Worm (Caenorhabditis elegans) whole organism, late embryonic: ENCODE results near the gene F45G2.7.
A peak's percentile ranks its signal among the peaks of the same experiment; 100 is the strongest.

Source experiments
- C38D4.7 ChIP-seq: fragments of 200-800 bp; sonication (Bioruptor generic); optimal IDR thresholded peaks from 2 replicates; lab custom pipeline; 2018; ENCODE audit warnings: mild to moderate bottlenecking, missing genetic modification characterization, moderate library complexity, missing compliant biosample characterization
- F13H6.1 ChIP-seq: sonication (generic microtip); optimal IDR thresholded peaks from 2 replicates; lab custom pipeline; 2016; ENCODE audit warnings: missing genetic modification characterization, missing compliant biosample characterization
- K02D7.2 ChIP-seq: sonication (generic microtip); optimal IDR thresholded peaks from 2 replicates; lab custom pipeline; 2017; ENCODE audit warnings: mild to moderate bottlenecking, missing genetic modification characterization, missing compliant biosample characterization
- ahr-1 ChIP-seq: sonication (generic microtip); optimal IDR thresholded peaks from 2 replicates; lab custom pipeline; 2016; ENCODE audit warnings: missing genetic modification characterization, missing compliant biosample characterization
- ama-1 ChIP-seq: fragments of 150-350 bp; optimal IDR thresholded peaks from 2 replicates; lab custom pipeline; 2014
- ceh-14 ChIP-seq: sonication (generic microtip); optimal IDR thresholded peaks from 2 replicates; lab custom pipeline; 2016; ENCODE audit warnings: missing genotype, missing genetic modification characterization, missing compliant biosample characterization
- ceh-18 ChIP-seq: sonication (generic microtip); optimal IDR thresholded peaks from 2 replicates; lab custom pipeline; 2016; ENCODE audit warnings: missing genetic modification characterization, missing compliant biosample characterization
- ceh-2 ChIP-seq: sonication (generic microtip); optimal IDR thresholded peaks from 2 replicates; lab custom pipeline; 2016; ENCODE audit warnings: missing genotype, missing genetic modification characterization, missing compliant biosample characterization
- ceh-22 ChIP-seq: sonication (generic microtip); optimal IDR thresholded peaks from 2 replicates; lab custom pipeline; 2017; ENCODE audit warnings: missing biosample characterization, missing genetic modification characterization
- ceh-30 ChIP-seq: fragments of 150-350 bp; optimal IDR thresholded peaks from 2 replicates; lab custom pipeline; 2014; ENCODE audit warnings: missing biosample characterization, missing genetic modification characterization
- ceh-31 ChIP-seq: sonication (generic microtip); optimal IDR thresholded peaks from 2 replicates; lab custom pipeline; 2016; ENCODE audit warnings: missing genetic modification characterization, missing compliant biosample characterization
- ceh-45 ChIP-seq: fragments of 200-800 bp; sonication (Bioruptor generic); IDR thresholded peaks from 2 replicates; pipeline ENCODE4 v1.3.6; 2022; ENCODE audit warnings: missing genetic modification reagents, missing genetic modification characterization, missing compliant biosample characterization
- ceh-48 ChIP-seq: sonication (generic microtip); optimal IDR thresholded peaks from 2 replicates; lab custom pipeline; 2016; ENCODE audit warnings: missing genetic modification characterization, inconsistent platforms, missing compliant biosample characterization
- ceh-9 ChIP-seq: sonication (generic microtip); optimal IDR thresholded peaks from 2 replicates; lab custom pipeline; 2016; ENCODE audit warnings: mild to moderate bottlenecking, missing genetic modification characterization, inconsistent platforms, missing compliant biosample characterization
- che-1 ChIP-seq: sonication (generic microtip); optimal IDR thresholded peaks from 2 replicates; lab custom pipeline; 2016; ENCODE audit warnings: mild to moderate bottlenecking, missing genetic modification characterization, missing compliant biosample characterization
- dmd-4 ChIP-seq: sonication (generic microtip); optimal IDR thresholded peaks from 2 replicates; lab custom pipeline; 2016; ENCODE audit warnings: borderline replicate concordance, missing genetic modification characterization, missing compliant biosample characterization
- dve-1 ChIP-seq: sonication (generic microtip); optimal IDR thresholded peaks from 2 replicates; lab custom pipeline; 2017; ENCODE audit warnings: antibody characterized with exemption, mild to moderate bottlenecking, missing genetic modification characterization, missing compliant biosample characterization
- elt-2 ChIP-seq: sonication (generic microtip); optimal IDR thresholded peaks from 2 replicates; lab custom pipeline; 2016; ENCODE audit warnings: missing genetic modification reagents, missing genetic modification characterization, missing compliant biosample characterization
- fax-1 ChIP-seq: sonication (generic microtip); optimal IDR thresholded peaks from 2 replicates; lab custom pipeline; 2016; ENCODE audit warnings: missing genotype, missing genetic modification characterization, missing compliant biosample characterization
- fkh-6 ChIP-seq: sonication (generic microtip); optimal IDR thresholded peaks from 2 replicates; lab custom pipeline; 2016; ENCODE audit warnings: missing genetic modification characterization, missing compliant biosample characterization
- hlh-15 ChIP-seq: sonication (generic microtip); optimal IDR thresholded peaks from 2 replicates; lab custom pipeline; 2016; ENCODE audit warnings: missing genetic modification characterization, missing compliant biosample characterization
- hlh-30 ChIP-seq: sonication (generic microtip); optimal IDR thresholded peaks from 2 replicates; lab custom pipeline; 2017; ENCODE audit warnings: antibody characterized with exemption, missing genetic modification characterization, missing compliant biosample characterization; ENCODE audit not compliant: insufficient read depth
- hlh-8 ChIP-seq: sonication (generic microtip); optimal IDR thresholded peaks from 2 replicates; lab custom pipeline; 2016; ENCODE audit warnings: missing genotype, missing genetic modification characterization, missing compliant biosample characterization
- lim-6 ChIP-seq: sonication (generic microtip); optimal IDR thresholded peaks from 2 replicates; lab custom pipeline; 2016; ENCODE audit warnings: missing genetic modification characterization, missing compliant biosample characterization
- lin-11 ChIP-seq: fragments of 200-800 bp; sonication (Bioruptor generic); optimal IDR thresholded peaks from 2 replicates; lab custom pipeline; 2018; ENCODE audit warnings: mild to moderate bottlenecking, missing genetic modification characterization, missing compliant biosample characterization
- madf-2 ChIP-seq: sonication (generic microtip); optimal IDR thresholded peaks from 2 replicates; lab custom pipeline; 2017; ENCODE audit warnings: missing genetic modification characterization, missing compliant biosample characterization
- nfya-1 ChIP-seq: sonication (generic microtip); optimal IDR thresholded peaks from 2 replicates; lab custom pipeline; 2017; ENCODE audit warnings: missing genetic modification characterization, mild to moderate bottlenecking, missing compliant biosample characterization, antibody characterized with exemption, moderate library complexity
- nhr-11 ChIP-seq: fragments of 150-350 bp; optimal IDR thresholded peaks from 2 replicates; lab custom pipeline; 2014; ENCODE audit warnings: missing biosample characterization, missing genetic modification characterization
- nhr-232 ChIP-seq: sonication (generic microtip); optimal IDR thresholded peaks from 2 replicates; lab custom pipeline; 2016; ENCODE audit warnings: missing genetic modification characterization, missing compliant biosample characterization
- npax-4 ChIP-seq: sonication (generic microtip); optimal IDR thresholded peaks from 2 replicates; lab custom pipeline; 2016; ENCODE audit warnings: missing genetic modification characterization, missing compliant biosample characterization
- pag-3 ChIP-seq: sonication (generic microtip); optimal IDR thresholded peaks from 2 replicates; lab custom pipeline; 2016; ENCODE audit warnings: missing compliant biosample characterization, missing genetic modification characterization, borderline replicate concordance
- pat-9 ChIP-seq: fragments of 200-800 bp; sonication (Bioruptor generic); optimal IDR thresholded peaks from 2 replicates; lab custom pipeline; 2018; ENCODE audit warnings: mild to moderate bottlenecking, missing genetic modification characterization, moderate library complexity, missing compliant biosample characterization
- pha-2 ChIP-seq: sonication (generic microtip); optimal IDR thresholded peaks from 2 replicates; lab custom pipeline; 2017; ENCODE audit warnings: mild to moderate bottlenecking, missing genetic modification characterization, missing compliant biosample characterization
- pha-4 ChIP-seq: fragments of 150-350 bp; optimal IDR thresholded peaks from 2 replicates; lab custom pipeline; 2018; ENCODE audit warnings: missing biosample characterization, missing genetic modification reagents, missing genetic modification characterization
- pros-1 ChIP-seq: fragments of 150-350 bp; optimal IDR thresholded peaks from 2 replicates; lab custom pipeline; 2014; ENCODE audit warnings: missing biosample characterization, missing genetic modification reagents, missing genetic modification characterization
- rnt-1 ChIP-seq: sonication (generic microtip); optimal IDR thresholded peaks from 2 replicates; lab custom pipeline; 2016; ENCODE audit warnings: missing genetic modification characterization, missing compliant biosample characterization
- sdc-2 ChIP-seq: sonication (generic microtip); optimal IDR thresholded peaks from 2 replicates; lab custom pipeline; 2016; ENCODE audit warnings: missing genotype, missing genetic modification characterization, missing compliant biosample characterization
- sox-2 ChIP-seq: fragments of 200-800 bp; sonication (Bioruptor generic); IDR thresholded peaks from 2 replicates; pipeline ENCODE4 v1.3.6; 2022; ENCODE audit warnings: missing genetic modification reagents, missing genetic modification characterization, missing compliant biosample characterization
- sox-4 ChIP-seq: sonication (generic microtip); optimal IDR thresholded peaks from 2 replicates; lab custom pipeline; 2017; ENCODE audit warnings: mild to moderate bottlenecking, missing genetic modification characterization, inconsistent platforms, missing compliant biosample characterization
- syd-9 ChIP-seq: sonication (generic microtip); optimal IDR thresholded peaks from 2 replicates; lab custom pipeline; 2016; ENCODE audit warnings: mild to moderate bottlenecking, missing genetic modification characterization, moderate library complexity, missing compliant biosample characterization
- tbx-2 ChIP-seq: sonication (generic microtip); optimal IDR thresholded peaks from 2 replicates; lab custom pipeline; 2016; ENCODE audit warnings: missing genetic modification characterization, missing compliant biosample characterization
- tbx-7 ChIP-seq: sonication (generic microtip); optimal IDR thresholded peaks from 2 replicates; lab custom pipeline; 2016; ENCODE audit warnings: missing genotype, missing genetic modification characterization, missing compliant biosample characterization
- ttx-3 ChIP-seq: sonication (generic microtip); optimal IDR thresholded peaks from 2 replicates; lab custom pipeline; 2016; ENCODE audit warnings: missing genetic modification reagents, missing genetic modification characterization, missing compliant biosample characterization
- unc-42 ChIP-seq: sonication (generic microtip); optimal IDR thresholded peaks from 2 replicates; lab custom pipeline; 2016; ENCODE audit warnings: missing genotype, missing genetic modification characterization, missing compliant biosample characterization
- unc-86 ChIP-seq: sonication (generic microtip); optimal IDR thresholded peaks from 2 replicates; lab custom pipeline; 2016; ENCODE audit warnings: missing genetic modification characterization, missing compliant biosample characterization

Gene F45G2.7

ce11 chrIII:13462965-13463783 lies 28.9 kb upstream of the F45G2.7 start, which contains the start of gene ant-1.1 (continued):
- TF ChIP-seq C38D4.7 (peak; percentile 7), lim-6 (tag; lab: Kevin White, UChicago) (no peak), sox-2 (GFP tag; lab: Robert Waterston, UW) (no peak), K02D7.2 (tag; lab: Kevin White, UChicago) (peak; percentile 14), pat-9 (no peak), ttx-3 (tag; lab: Kevin White, UChicago) (no peak), ceh-9 (tag; lab: Kevin White, UChicago) (no peak), ceh-22 (no peak), nfya-1 (tag; lab: Kevin White, UChicago) (peak; percentile 95), pros-1 (peak; percentile 50), syd-9 (tag; lab: Kevin White, UChicago) (no peak), ama-1 (lab: Kevin White, UChicago) (no peak), nhr-232 (tag; lab: Kevin White, UChicago) (no peak), ceh-48 (tag; lab: Kevin White, UChicago) (peak; percentile 29), hlh-15 (tag; lab: Kevin White, UChicago) (no peak), rnt-1 (peak; percentile 59), pag-3 (no peak), ceh-14 (peak; percentile 56), che-1 (tag; lab: Kevin White, UChicago) (peak; percentile 33), unc-42 (tag; lab: Kevin White, UChicago) (peak; percentile 77), pha-2 (tag; lab: Kevin White, UChicago) (peak; percentile 18), npax-4 (tag; lab: Kevin White, UChicago) (no peak), F13H6.1 (tag; lab: Kevin White, UChicago) (no peak), ceh-30 (no peak), elt-2 (peak; percentile 53), lin-11 (tag; lab: Kevin White, UChicago) (no peak), hlh-30 (tag; lab: Kevin White, UChicago) (peak; percentile 53), sdc-2 (tag; lab: Kevin White, UChicago) (no peak), ceh-2 (tag; lab: Kevin White, UChicago) (peak; percentile 38), dve-1 (tag; lab: Kevin White, UChicago) (peak; percentile 45), tbx-2 (peak; percentile 75), ceh-45 (GFP tag; lab: Robert Waterston, UW) (no peak), fkh-6 (tag; lab: Kevin White, UChicago) (no peak), ceh-18 (tag; lab: Kevin White, UChicago) (peak; percentile 82), ahr-1 (tag; lab: Kevin White, UChicago) (no peak), fax-1 (tag; lab: Kevin White, UChicago) (peak; percentile 12), pha-4 (no peak), madf-2 (tag; lab: Kevin White, UChicago) (no peak), hlh-8 (tag; lab: Kevin White, UChicago) (no peak)
- TF ChIP-seq, all 69 proteins: peak for 30

DNA sequence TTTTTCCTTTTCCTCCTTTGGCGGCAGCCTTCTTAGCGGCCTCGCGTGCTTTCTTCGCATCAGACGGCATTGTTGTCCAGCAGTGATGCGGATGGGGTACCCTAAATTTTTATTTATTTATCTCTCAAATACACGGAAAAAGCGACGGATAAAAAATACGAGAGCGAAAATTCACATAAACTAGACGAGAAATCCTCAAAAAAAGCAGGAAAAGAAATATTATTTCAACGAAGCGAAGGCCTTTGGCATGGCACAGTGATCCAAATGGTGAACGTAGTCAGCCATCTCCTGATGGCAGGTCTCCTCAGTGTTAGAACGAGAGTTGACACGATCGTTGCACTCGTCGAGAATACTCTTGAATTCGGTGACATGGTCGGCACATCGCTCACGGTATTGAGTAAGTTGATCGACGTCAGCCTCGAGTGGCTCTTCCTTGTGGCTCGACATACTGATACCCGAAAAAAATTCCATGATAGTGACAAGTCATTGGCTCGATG lies 27.9 kb upstream of the F45G2.7 start, which contains the start of the genes abcf-2 and T27E9.2:
TSS of gene abcf-2 (minus strand) at position 101 of the 497 bp plus-strand sequence.
TSS of gene T27E9.2 (minus strand) at position 447 of the 497 bp plus-strand sequence.
- TF ChIP-seq sox-2 (GFP tag; lab: Robert Waterston, UW) (no peak), dve-1 (tag; lab: Kevin White, UChicago) (no peak), unc-86 (tag; lab: Kevin White, UChicago) (no peak), dmd-4 (tag; lab: Kevin White, UChicago) (no peak), nhr-11 (tag; lab: Kevin White, UChicago) (no peak), rnt-1 (no peak), nhr-232 (tag; lab: Kevin White, UChicago) (no peak), tbx-7 (no peak), ceh-31 (tag; lab: Kevin White, UChicago) (no peak), elt-2 (no peak), madf-2 (tag; lab: Kevin White, UChicago) (no peak), sox-4 (tag; lab: Kevin White, UChicago) (no peak), ceh-18 (tag; lab: Kevin White, UChicago) (no peak), lim-6 (tag; lab: Kevin White, UChicago) (no peak), pat-9 (no peak)
